Worm (Caenorhabditis elegans): ENCODE measurements around the gene trcs-2.
A peak's percentile ranks its signal among the peaks of the same experiment; 100 is the strongest.

trcs-2 gene

ce11 chrII:8730281-8730680, 8.0 kb downstream of the trcs-2 start:
- TF ChIP-seq zip-8 (tag; optimal IDR thresholded peaks at IDR 0.05): no peak
- TF ChIP-seq nhr-76 (tag; optimal IDR thresholded peaks at IDR 0.05): no peak
- no peak for TF ChIP-seq ceh-43 (GFP tag; optimal IDR thresholded peaks at IDR 0.05)
- TF ChIP-seq nhr-12 (tag; optimal IDR thresholded peaks at IDR 0.05): no peak
- TF ChIP-seq sptf-1 (tag; optimal IDR thresholded peaks at IDR 0.05): no peak
- TF ChIP-seq bed-3 (GFP tag; optimal IDR thresholded peaks at IDR 0.05): no peak
- no peak for TF ChIP-seq mab-5 (tag; optimal IDR thresholded peaks at IDR 0.05)

- TF ChIP-seq pha-4 (tag; optimal IDR thresholded peaks at IDR 0.05) (peak; percentile 86), zip-8 (tag; optimal IDR thresholded peaks at IDR 0.05) (peak; percentile 83), sem-2 (GFP tag; optimal IDR thresholded peaks at IDR 0.05) (no peak)
Measured at ce11 chrII:8730960-8731693, 8.9 kb downstream of the trcs-2 start.

- TF ChIP-seq tbx-8 (GFP tag; optimal IDR thresholded peaks at IDR 0.05) (no peak), pha-4 (tag; optimal IDR thresholded peaks at IDR 0.05) (peak; percentile 96)
Measured at ce11 chrII:8731736-8732229, 9.5 kb downstream of the trcs-2 start.

ce11 chrII:8732339-8733100, 10.2 kb downstream of the trcs-2 start, which contains the start of gene rol-6:
TSS of gene rol-6 (plus strand) at chrII:8733050.
- TF ChIP-seq nhr-237 (tag; optimal IDR thresholded peaks at IDR 0.05) (no peak), lin-32 (GFP tag; optimal IDR thresholded peaks at IDR 0.05) (no peak), mls-2 (tag; optimal IDR thresholded peaks at IDR 0.05) (no peak), pha-4 (tag; optimal IDR thresholded peaks at IDR 0.05) (peak; percentile 96), ceh-43 (GFP tag; optimal IDR thresholded peaks at IDR 0.05) (no peak), blmp-1 (tag; optimal IDR thresholded peaks at IDR 0.05) (no peak), drap-1 (GFP tag; optimal IDR thresholded peaks at IDR 0.05) (no peak), elt-3 (tag; optimal IDR thresholded peaks at IDR 0.05) (no peak)

ce11 chrII:8733627-8734026, 11.4 kb downstream of the trcs-2 start:
- no peak for TF ChIP-seq zip-8 (tag; optimal IDR thresholded peaks at IDR 0.05)
- TF ChIP-seq M03D4.4 (tag; optimal IDR thresholded peaks at IDR 0.05): no peak
- peak; percentile 44 for TF ChIP-seq pha-4 (tag; optimal IDR thresholded peaks at IDR 0.05)
- TF ChIP-seq mls-2 (tag; optimal IDR thresholded peaks at IDR 0.05): no peak

- TF ChIP-seq zip-8 (tag; optimal IDR thresholded peaks at IDR 0.05) (peak; percentile 72), cnd-1 (tag; optimal IDR thresholded peaks at IDR 0.05) (no peak)
Measured at ce11 chrII:8737456-8737855, 15.2 kb downstream of the trcs-2 start, which contains the start of gene idpb-4. TSS of gene idpb-4 (minus strand) at chrII:8737556.

- TF ChIP-seq M03D4.4 (tag; optimal IDR thresholded peaks at IDR 0.05) (no peak), flh-1 (GFP tag; optimal IDR thresholded peaks at IDR 0.05) (no peak), blmp-1 (tag; optimal IDR thresholded peaks at IDR 0.05) (no peak), nhr-2 (tag; optimal IDR thresholded peaks at IDR 0.05) (no peak), elt-3 (tag; optimal IDR thresholded peaks at IDR 0.05) (no peak), snpc-4 (tag; optimal IDR thresholded peaks at IDR 0.05) (no peak)
Measured at ce11 chrII:8738244-8738643, 16.0 kb downstream of the trcs-2 start.

ce11 chrII:8738955-8739354, 16.7 kb downstream of the trcs-2 start:
- TF ChIP-seq ceh-43 (GFP tag; optimal IDR thresholded peaks at IDR 0.05): no peak
- no peak for TF ChIP-seq drap-1 (GFP tag; optimal IDR thresholded peaks at IDR 0.05)
- no peak for TF ChIP-seq mls-2 (tag; optimal IDR thresholded peaks at IDR 0.05)
- TF ChIP-seq bed-3 (GFP tag; optimal IDR thresholded peaks at IDR 0.05): no peak
- no peak for TF ChIP-seq unc-39 (tag; optimal IDR thresholded peaks at IDR 0.05)
- no peak for TF ChIP-seq cnd-1 (tag; optimal IDR thresholded peaks at IDR 0.05)
- TF ChIP-seq ces-1 (GFP tag; optimal IDR thresholded peaks at IDR 0.05): no peak
- TF ChIP-seq unc-62 (GFP tag; optimal IDR thresholded peaks at IDR 0.05): no peak
- no peak for TF ChIP-seq unc-120 (tag; optimal IDR thresholded peaks at IDR 0.05; ENCODE audit: poor library complexity, severe bottlenecking)
- TF ChIP-seq ham-2 (GFP tag; optimal IDR thresholded peaks at IDR 0.05): no peak
- TF ChIP-seq nhr-12 (tag; optimal IDR thresholded peaks at IDR 0.05): no peak
- no peak for TF ChIP-seq tbx-8 (GFP tag; optimal IDR thresholded peaks at IDR 0.05)
- TF ChIP-seq nhr-76 (tag; optimal IDR thresholded peaks at IDR 0.05): no peak
- TF ChIP-seq mep-1 (tag; optimal IDR thresholded peaks at IDR 0.05): no peak
- no peak for TF ChIP-seq zip-8 (tag; optimal IDR thresholded peaks at IDR 0.05)
- no peak for TF ChIP-seq pha-4 (tag; optimal IDR thresholded peaks at IDR 0.05)
- TF ChIP-seq sptf-1 (tag; optimal IDR thresholded peaks at IDR 0.05): no peak
- TF ChIP-seq blmp-1 (tag; optimal IDR thresholded peaks at IDR 0.05): no peak
- TF ChIP-seq lin-13 (tag; optimal IDR thresholded peaks at IDR 0.05): no peak
